Worm (Caenorhabditis elegans): ENCODE measurements around the gene scl-14.

The scl-14 gene

DNA sequence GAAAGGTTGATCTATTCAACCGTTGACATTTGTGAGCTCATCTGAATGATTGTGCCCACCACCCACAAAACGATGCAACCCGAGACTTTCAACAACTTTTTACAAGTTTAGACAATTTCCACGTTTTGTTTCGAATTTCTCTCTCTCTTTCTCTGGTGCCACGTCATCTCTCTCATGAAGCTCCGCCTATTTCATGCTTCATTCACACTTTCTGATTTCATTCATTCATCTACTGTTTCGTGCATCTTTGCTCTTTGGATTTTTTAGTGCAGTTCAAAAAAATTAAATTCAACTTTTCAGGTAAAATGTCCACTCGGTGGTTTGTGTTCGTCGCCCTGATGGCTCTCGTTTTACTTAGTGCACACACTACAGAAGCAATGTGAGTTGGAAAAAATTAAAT lies 16.0 kb upstream of the scl-14 start, which contains the start of gene nlp-79 (continued):
- no peak for TF ChIP-seq pat-9 (tag; optimal IDR thresholded peaks at IDR 0.05)
- TF ChIP-seq fkh-10 (GFP tag; optimal IDR thresholded peaks at IDR 0.05): no peak

ce11 chrIV:13154391-13155283 lies 10.6 kb upstream of the scl-14 start, which contains the start of the genes crld-1 and msh-5:
Gene crld-1 (minus strand): TSS chrIV:13154441.
Gene msh-5 (plus strand): TSS chrIV:13155233.
- no peak for TF ChIP-seq K02D7.2 (tag; optimal IDR thresholded peaks at IDR 0.05)
- TF ChIP-seq F13H6.1 (tag; optimal IDR thresholded peaks at IDR 0.05): no peak
- TF ChIP-seq rnt-1 (tag; optimal IDR thresholded peaks at IDR 0.05): no peak
- TF ChIP-seq unc-42 (tag; optimal IDR thresholded peaks at IDR 0.05): no peak
- TF ChIP-seq unc-55 (GFP tag; optimal IDR thresholded peaks at IDR 0.05): no peak
- TF ChIP-seq pha-4 (tag; optimal IDR thresholded peaks at IDR 0.05): no peak
- TF ChIP-seq lim-6 (tag; optimal IDR thresholded peaks at IDR 0.05): no peak
- TF ChIP-seq lin-11 (tag; optimal IDR thresholded peaks at IDR 0.05): no peak
- TF ChIP-seq hlh-8 (tag; optimal IDR thresholded peaks at IDR 0.05): no peak
- no peak for TF ChIP-seq ceh-9 (tag; optimal IDR thresholded peaks at IDR 0.05)
- TF ChIP-seq npax-4 (tag; optimal IDR thresholded peaks at IDR 0.05): no peak

- TF ChIP-seq mec-3 (tag; optimal IDR thresholded peaks at IDR 0.05; ENCODE audit: borderline replicate concordance): no peak
These were observed 2.3 kb downstream of the scl-14 start for ce11 chrIV:13167534-13167933.

- TF ChIP-seq ahr-1 (tag; optimal IDR thresholded peaks at IDR 0.05) (no peak), Y22D7AL.16 (tag; optimal IDR thresholded peaks at IDR 0.05) (no peak), sox-4 (tag; optimal IDR thresholded peaks at IDR 0.05) (no peak)
These were observed 5.0 kb downstream of the scl-14 start, which contains the start of gene nas-14 for ce11 chrIV:13170241-13170640. Gene nas-14 (plus strand): TSS chrIV:13170541.

- TF ChIP-seq F13H6.1 (tag; optimal IDR thresholded peaks at IDR 0.05) (no peak), ceh-19 (GFP tag; optimal IDR thresholded peaks at IDR 0.05) (no peak), mec-3 (tag; optimal IDR thresholded peaks at IDR 0.05; ENCODE audit: borderline replicate concordance) (no peak), K09A11.1 (tag; optimal IDR thresholded peaks at IDR 0.05; ENCODE audit: insufficient read depth) (no peak), ceh-18 (tag; optimal IDR thresholded peaks at IDR 0.05) (no peak)
These were observed 8.1 kb downstream of the scl-14 start for ce11 chrIV:13173359-13173758.

- no peak for TF ChIP-seq ceh-34 (tag; optimal IDR thresholded peaks at IDR 0.05)
- TF ChIP-seq ceh-18 (tag; optimal IDR thresholded peaks at IDR 0.05): peak; percentile 22
These were observed 14.0 kb downstream of the scl-14 start, which contains the start of gene lev-1 for ce11 chrIV:13179295-13179694. Gene lev-1 (minus strand): TSS chrIV:13179395.

- TF ChIP-seq fkh-6 (tag; optimal IDR thresholded peaks at IDR 0.05): no peak
- TF ChIP-seq gmeb-2 (tag; optimal IDR thresholded peaks at IDR 0.05): no peak
- no peak for TF ChIP-seq lin-11 (tag; optimal IDR thresholded peaks at IDR 0.05)
- no peak for TF ChIP-seq elt-2 (tag; optimal IDR thresholded peaks at IDR 0.05)
- no peak for TF ChIP-seq pat-9 (tag; optimal IDR thresholded peaks at IDR 0.05)
- TF ChIP-seq pag-3 (tag; optimal IDR thresholded peaks at IDR 0.05; ENCODE audit: borderline replicate concordance): no peak
- no peak for TF ChIP-seq K09A11.1 (tag; optimal IDR thresholded peaks at IDR 0.05; ENCODE audit: insufficient read depth)
- no peak for TF ChIP-seq C38D4.7 (GFP tag; optimal IDR thresholded peaks at IDR 0.05)
- no peak for TF ChIP-seq T23F11.4 (GFP tag; optimal IDR thresholded peaks at IDR 0.05)
- no peak for TF ChIP-seq zip-5 (tag; optimal IDR thresholded peaks at IDR 0.05)
- TF ChIP-seq madf-2 (tag; optimal IDR thresholded peaks at IDR 0.05): no peak
- TF ChIP-seq sox-4 (tag; optimal IDR thresholded peaks at IDR 0.05): no peak
- TF ChIP-seq ceh-48 (tag; optimal IDR thresholded peaks at IDR 0.05): no peak
- no peak for TF ChIP-seq fkh-10 (GFP tag; optimal IDR thresholded peaks at IDR 0.05)
- TF ChIP-seq ceh-34 (tag; optimal IDR thresholded peaks at IDR 0.05): no peak
- no peak for TF ChIP-seq ceh-24 (tag; optimal IDR thresholded peaks at IDR 0.05)
- TF ChIP-seq tbx-7 (tag; optimal IDR thresholded peaks at IDR 0.05): no peak
- no peak for TF ChIP-seq ceh-2 (tag; optimal IDR thresholded peaks at IDR 0.05)
- no peak for TF ChIP-seq ets-4 (tag; optimal IDR thresholded peaks at IDR 0.05)
- TF ChIP-seq nfya-1 (tag; optimal IDR thresholded peaks at IDR 0.05): no peak
These were observed 15.4 kb downstream of the scl-14 start, which contains the start of gene F58D2.3 for ce11 chrIV:13180723-13181122. Gene F58D2.3 (minus strand): TSS chrIV:13180823.

Measured in whole organism, late embryonic.